Comparison of ENCODE assay signal across 5 fruit fly cellular contexts in the genomic region with DNA sequence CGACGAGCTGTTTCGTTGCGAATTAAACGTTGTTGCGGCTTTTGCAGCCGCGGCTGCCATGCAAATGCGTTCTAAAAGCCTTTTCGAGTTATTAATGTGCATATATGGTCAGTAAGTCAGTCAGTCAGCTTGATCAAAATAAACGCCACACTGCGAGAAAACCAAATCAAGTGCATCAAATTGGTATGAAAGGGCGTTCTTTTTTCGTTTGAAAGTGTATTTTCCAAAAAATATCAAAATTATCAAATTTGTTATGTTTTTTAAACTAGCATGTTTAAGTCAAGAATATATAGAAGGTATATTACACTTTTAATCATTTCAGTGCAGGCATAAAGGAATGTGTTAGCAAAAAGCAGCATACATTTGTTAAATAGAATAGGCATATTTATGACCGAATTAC.
TF ChIP-seq lines count a peak whose summit lies in the region.

No protein-coding gene starts in this region.

- TF ChIP-seq CTCF in whole organism, embryonic (GFP tag; optimal IDR thresholded peaks at IDR 0.05; lab: Kevin White, UChicago), result no peak

TF ChIP-seq in whole organism, adult, 20 proteins besides CTCF, POLR2A, EP300 and RAD21:
- no peak for TF ChIP-seq Hr96 (GFP tag; optimal IDR thresholded peaks at IDR 0.05; lab: Kevin White, UChicago)
- TF ChIP-seq bab1 (GFP tag; optimal IDR thresholded peaks at IDR 0.05; lab: Kevin White, UChicago), result peak; percentile 32
- TF ChIP-seq toe (GFP tag; optimal IDR thresholded peaks at IDR 0.05; lab: Kevin White, UChicago), result no peak
- no peak for TF ChIP-seq Mnt (GFP tag; optimal IDR thresholded peaks at IDR 0.05; lab: Kevin White, UChicago)
- TF ChIP-seq CG5204 (GFP tag; optimal IDR thresholded peaks at IDR 0.05; lab: Kevin White, UChicago), result peak; percentile 25
- TF ChIP-seq pad (GFP tag; optimal IDR thresholded peaks at IDR 0.05; lab: Kevin White, UChicago), result no peak
- no peak for TF ChIP-seq CG1620 (GFP tag; optimal IDR thresholded peaks at IDR 0.05; lab: Kevin White, UChicago)
- peak; percentile 58 for TF ChIP-seq tj (GFP tag; optimal IDR thresholded peaks at IDR 0.05; lab: Kevin White, UChicago)
- TF ChIP-seq CG11617 (GFP tag; optimal IDR thresholded peaks at IDR 0.05; lab: Kevin White, UChicago), result no peak
- no peak for TF ChIP-seq Crg-1 (GFP tag; optimal IDR thresholded peaks at IDR 0.05; lab: Kevin White, UChicago)

TF ChIP-seq in whole organism, embryonic, 481 proteins besides CTCF, POLR2A, EP300 and RAD21:
- TF ChIP-seq CG7839 (tag; optimal IDR thresholded peaks at IDR 0.05; lab: Kevin White, UChicago) (no peak), CG11504 (tag; optimal IDR thresholded peaks at IDR 0.05; lab: Kevin White, UChicago) (no peak), CG16863 (GFP tag; optimal IDR thresholded peaks at IDR 0.05; lab: Kevin White, UChicago) (no peak), CG17328 (GFP tag; IDR thresholded peaks at IDR 0.05; lab: Robert Waterston, UW) (no peak), Drgx (GFP tag; IDR thresholded peaks at IDR 0.05; lab: Robert Waterston, UW) (peak; percentile 54)
TF ChIP-seq in whole organism, embryonic: peak in this region for 1.

TF ChIP-seq in whole organism, prepupa, 60 proteins besides CTCF, POLR2A, EP300 and RAD21 (continues in another document):
- TF ChIP-seq CG3919 (GFP tag; optimal IDR thresholded peaks at IDR 0.05; lab: Kevin White, UChicago), result peak; percentile 35
- peak; percentile 13 for TF ChIP-seq CG4318 (GFP tag; optimal IDR thresholded peaks at IDR 0.05; lab: Kevin White, UChicago)
- peak; percentile 15 for TF ChIP-seq Smox (GFP tag; optimal IDR thresholded peaks at IDR 0.05; lab: Kevin White, UChicago)
- TF ChIP-seq achi (GFP tag; optimal IDR thresholded peaks at IDR 0.05; lab: Kevin White, UChicago), result peak; percentile 36
- peak; percentile 76 for TF ChIP-seq svp (GFP tag; lab: Kevin White, UChicago)
- TF ChIP-seq fd59A (GFP tag; optimal IDR thresholded peaks at IDR 0.05; lab: Kevin White, UChicago), result no peak
- TF ChIP-seq CG31627 (GFP tag; optimal IDR thresholded peaks at IDR 0.05; lab: Kevin White, UChicago), result peak; percentile 48
- no peak for TF ChIP-seq Eip93F (GFP tag; optimal IDR thresholded peaks at IDR 0.05; lab: Kevin White, UChicago)
- peak; percentile 19 for TF ChIP-seq Sox14 (GFP tag; optimal IDR thresholded peaks at IDR 0.05; lab: Kevin White, UChicago)
- TF ChIP-seq Met (GFP tag; optimal IDR thresholded peaks at IDR 0.05; lab: Kevin White, UChicago), result peak; percentile 33
- peak; percentile 11 for TF ChIP-seq lz (GFP tag; optimal IDR thresholded peaks at IDR 0.05; lab: Kevin White, UChicago)
- peak; percentile 73 for TF ChIP-seq eg (GFP tag; IDR thresholded peaks at IDR 0.05; lab: Robert Waterston, UW)
- TF ChIP-seq acj6 (GFP tag; optimal IDR thresholded peaks at IDR 0.05; lab: Kevin White, UChicago), result no peak
- peak; percentile 56 for TF ChIP-seq CG15336 (GFP tag; IDR thresholded peaks at IDR 0.05; lab: Robert Waterston, UW)
- TF ChIP-seq net (GFP tag; optimal IDR thresholded peaks at IDR 0.05; lab: Kevin White, UChicago), result no peak
- no peak for TF ChIP-seq dsx (GFP tag; optimal IDR thresholded peaks at IDR 0.05; lab: Kevin White, UChicago; ENCODE audit: poor library complexity, severe bottlenecking)
- peak; percentile 37 for TF ChIP-seq CG32006 (GFP tag; optimal IDR thresholded peaks at IDR 0.05; lab: Kevin White, UChicago)
- TF ChIP-seq CG10669 (GFP tag; optimal IDR thresholded peaks at IDR 0.05; lab: Kevin White, UChicago), result peak; percentile 28
- peak; percentile 48 for TF ChIP-seq CG34406 (GFP tag; optimal IDR thresholded peaks at IDR 0.05; lab: Kevin White, UChicago)
- peak; percentile 26 for TF ChIP-seq cyc (GFP tag; optimal IDR thresholded peaks at IDR 0.05; lab: Kevin White, UChicago)
- peak; percentile 41 for TF ChIP-seq Ets21C (GFP tag; optimal IDR thresholded peaks at IDR 0.05; lab: Kevin White, UChicago)
- TF ChIP-seq CG6276 (GFP tag; optimal IDR thresholded peaks at IDR 0.05; lab: Kevin White, UChicago), result peak; percentile 43
- peak; percentile 42 for TF ChIP-seq topi (GFP tag; optimal IDR thresholded peaks at IDR 0.05; lab: Kevin White, UChicago)
- TF ChIP-seq CG11902 (GFP tag; optimal IDR thresholded peaks at IDR 0.05; lab: Kevin White, UChicago), result peak; percentile 13

TF ChIP-seq in whole organism, pupa, 21 proteins besides CTCF, POLR2A, EP300 and RAD21:
- TF ChIP-seq CG13204 (GFP tag; optimal IDR thresholded peaks at IDR 0.05; lab: Kevin White, UChicago) (no peak), Ets98B (GFP tag; IDR thresholded peaks at IDR 0.05; lab: Robert Waterston, UW) (peak; percentile 27), Snoo (tag; optimal IDR thresholded peaks at IDR 0.05; lab: Kevin White, UChicago) (no peak), rn (GFP tag; IDR thresholded peaks at IDR 0.05; lab: Robert Waterston, UW) (no peak), CG14655 (GFP tag; optimal IDR thresholded peaks at IDR 0.05; lab: Kevin White, UChicago) (peak; percentile 7), CG17806 (tag; optimal IDR thresholded peaks at IDR 0.05; lab: Kevin White, UChicago) (peak; percentile 34), CG32121 (GFP tag; IDR thresholded peaks at IDR 0.05; lab: Robert Waterston, UW) (peak; percentile 62), fd96Ca (GFP tag; IDR thresholded peaks at IDR 0.05; lab: Robert Waterston, UW) (0 out of 3 replicates have a peak, but pooled peaks have one; percentile 7), CG8159 (tag; optimal IDR thresholded peaks at IDR 0.05; lab: Kevin White, UChicago) (peak; percentile 8), Pif1A (GFP tag; optimal IDR thresholded peaks at IDR 0.05; lab: Kevin White, UChicago) (no peak), CG4496 (GFP tag; IDR thresholded peaks at IDR 0.05; lab: Robert Waterston, UW) (peak; percentile 68; the same call in 2 of the 3 replicates), CG15710 (tag; optimal IDR thresholded peaks at IDR 0.05; lab: Kevin White, UChicago) (no peak), CG8301 (tag; optimal IDR thresholded peaks at IDR 0.05; lab: Kevin White, UChicago) (no peak), CG9948 (tag; optimal IDR thresholded peaks at IDR 0.05; lab: Kevin White, UChicago) (peak; percentile 2), gl (tag; optimal IDR thresholded peaks at IDR 0.05; lab: Kevin White, UChicago) (no peak), CG12605 (GFP tag; IDR thresholded peaks at IDR 0.05; lab: Robert Waterston, UW) (no peak), CG34367 (tag; optimal IDR thresholded peaks at IDR 0.05; lab: Kevin White, UChicago) (no peak), Pif1B (GFP tag; optimal IDR thresholded peaks at IDR 0.05; lab: Kevin White, UChicago) (no peak), EcR (GFP tag; optimal IDR thresholded peaks at IDR 0.05; lab: Kevin White, UChicago) (no peak), CG10348 (GFP tag; IDR thresholded peaks at IDR 0.05; lab: Robert Waterston, UW) (no peak), D1 (tag; optimal IDR thresholded peaks at IDR 0.05; lab: Kevin White, UChicago) (no peak)
TF ChIP-seq in whole organism, pupa: peak in this region for 8.

TF ChIP-seq in whole organism, wandering third instar larva, 38 proteins besides CTCF, POLR2A, EP300 and RAD21:
- TF ChIP-seq rgr (GFP tag; optimal IDR thresholded peaks at IDR 0.05; lab: Kevin White, UChicago) (peak; percentile 34), psq (GFP tag; optimal IDR thresholded peaks at IDR 0.05; lab: Kevin White, UChicago) (no peak), Rel (GFP tag; optimal IDR thresholded peaks at IDR 0.05; lab: Kevin White, UChicago) (no peak), Rel (tag; optimal IDR thresholded peaks at IDR 0.05; lab: Kevin White, UChicago) (no peak), Hnf4 (GFP tag; optimal IDR thresholded peaks at IDR 0.05; lab: Kevin White, UChicago) (peak; percentile 8), foxo (GFP tag; optimal IDR thresholded peaks at IDR 0.05; lab: Kevin White, UChicago) (peak in 1 of 2 experiments; percentile 36), Hr78 (GFP tag; optimal IDR thresholded peaks at IDR 0.05; lab: Kevin White, UChicago) (no peak), sv (GFP tag; optimal IDR thresholded peaks at IDR 0.05; lab: Kevin White, UChicago) (no peak), Myc (optimal IDR thresholded peaks at IDR 0.05; lab: Kevin White, UChicago) (no peak), CrebA (GFP tag; optimal IDR thresholded peaks at IDR 0.05; lab: Kevin White, UChicago; ENCODE audit: borderline replicate concordance) (no peak), dl (GFP tag; optimal IDR thresholded peaks at IDR 0.05; lab: Kevin White, UChicago; ENCODE audit: insufficient read depth in 1 of 2, partially characterized antibody in 2 of 2) (no peak), GATAd (GFP tag; optimal IDR thresholded peaks at IDR 0.05; lab: Kevin White, UChicago) (no peak), usp (GFP tag; optimal IDR thresholded peaks at IDR 0.05; lab: Kevin White, UChicago) (no peak), Vsx2 (GFP tag; optimal IDR thresholded peaks at IDR 0.05; lab: Kevin White, UChicago; ENCODE audit: partially characterized antibody) (no peak), sage (GFP tag; optimal IDR thresholded peaks at IDR 0.05; lab: Kevin White, UChicago) (no peak), ey (GFP tag; optimal IDR thresholded peaks at IDR 0.05; lab: Kevin White, UChicago) (peak; percentile 44), br (GFP tag; optimal IDR thresholded peaks at IDR 0.05; lab: Kevin White, UChicago) (peak; percentile 29), brk (GFP tag; optimal IDR thresholded peaks at IDR 0.05; lab: Kevin White, UChicago) (no peak), h (GFP tag; optimal IDR thresholded peaks at IDR 0.05; lab: Kevin White, UChicago) (peak; percentile 59), Dif (GFP tag; optimal IDR thresholded peaks at IDR 0.05; lab: Kevin White, UChicago; ENCODE audit: partially characterized antibody) (no peak), Abd-B (GFP tag; optimal IDR thresholded peaks at IDR 0.05; lab: Kevin White, UChicago) (no peak), lola (GFP tag; optimal IDR thresholded peaks at IDR 0.05; lab: Kevin White, UChicago) (no peak), fru (GFP tag; optimal IDR thresholded peaks at IDR 0.05; lab: Kevin White, UChicago) (peak; percentile 11), Jra (GFP tag; optimal IDR thresholded peaks at IDR 0.05; lab: Kevin White, UChicago) (no peak), HLH106 (tag; optimal IDR thresholded peaks at IDR 0.05; lab: Kevin White, UChicago) (peak; percentile 27), pan (optimal IDR thresholded peaks at IDR 0.05; lab: Kevin White, UChicago) (no peak), CG9705 (GFP tag; optimal IDR thresholded peaks at IDR 0.05; lab: Kevin White, UChicago) (no peak)
